Worm (Caenorhabditis elegans) whole organism, L1 larva: ENCODE results near the gene egl-20.

Experiments used
- Y116A8C.19 ChIP-seq: sonication (generic microtip); optimal IDR thresholded peaks from 2 replicates; lab custom pipeline; 2016; ENCODE audit warnings: missing compliant biosample characterization, missing genetic modification characterization, borderline replicate concordance
- aha-1 ChIP-seq: fragments of 150-350 bp; optimal IDR thresholded peaks from 2 replicates; lab custom pipeline; 2014; ENCODE audit warnings: missing biosample characterization, missing genetic modification characterization
- ceh-82 ChIP-seq, 3 experiments: fragments of 150-350 bp in 1 of 3; sonication (generic microtip) in 2 of 3; optimal IDR thresholded peaks; 2 replicates each; lab custom pipeline; 2014 to 2017; ENCODE audit warnings: missing biosample characterization in 3 of 3, missing genetic modification characterization in 3 of 3
- ceh-90 ChIP-seq: sonication (generic microtip); optimal IDR thresholded peaks from 2 replicates; lab custom pipeline; 2016; ENCODE audit warnings: missing genetic modification characterization, missing compliant biosample characterization
- egl-27 ChIP-seq, 2 experiments: fragments of 150-350 bp in 1 of 2; sonication (generic microtip); optimal IDR thresholded peaks; 3 replicates each; lab custom pipeline; 2017 to 2018; ENCODE audit warnings: missing biosample characterization in 2 of 2, missing genetic modification characterization in 2 of 2, missing genetic modification reagents in 2 of 2
- elt-2 ChIP-seq: sonication (generic microtip); optimal IDR thresholded peaks from 2 replicates; lab custom pipeline; 2016; ENCODE audit warnings: missing genetic modification characterization, mild to moderate bottlenecking, inconsistent platforms, missing compliant biosample characterization, missing genetic modification reagents
- fkh-10 ChIP-seq: sonication (generic microtip); optimal IDR thresholded peaks from 2 replicates; lab custom pipeline; 2017; ENCODE audit warnings: missing biosample characterization, missing genetic modification reagents, missing genetic modification characterization
- jun-1 ChIP-seq: fragments of 150-350 bp; optimal IDR thresholded peaks from 2 replicates; lab custom pipeline; 2014; ENCODE audit warnings: missing biosample characterization, missing genetic modification reagents, missing genetic modification characterization
- nhr-84 ChIP-seq: sonication (generic microtip); optimal IDR thresholded peaks from 2 replicates; lab custom pipeline; 2017; ENCODE audit warnings: missing biosample characterization, missing genetic modification characterization
- tbx-2 ChIP-seq: sonication (generic microtip); optimal IDR thresholded peaks from 2 replicates; lab custom pipeline; 2016; ENCODE audit warnings: missing genetic modification characterization, missing compliant biosample characterization
- unc-30 ChIP-seq: sonication (generic microtip); optimal IDR thresholded peaks from 2 replicates; lab custom pipeline; 2017; ENCODE audit warnings: missing biosample characterization, missing genetic modification characterization
- unc-62 ChIP-seq: fragments of 150-350 bp; optimal IDR thresholded peaks from 2 replicates; lab custom pipeline; 2014; ENCODE audit warnings: missing biosample characterization, missing genetic modification reagents, missing genetic modification characterization
- unc-86 ChIP-seq: sonication (generic microtip); optimal IDR thresholded peaks from 2 replicates; lab custom pipeline; 2016; ENCODE audit warnings: missing genetic modification characterization, missing compliant biosample characterization
- ztf-11 ChIP-seq, 2 experiments: sonication (generic microtip); optimal IDR thresholded peaks; 2 replicates each; lab custom pipeline; 2016 to 2017; ENCODE audit warnings: missing genetic modification characterization in 2 of 2, missing biosample characterization in 1 of 2, missing compliant biosample characterization in 1 of 2

DNA sequence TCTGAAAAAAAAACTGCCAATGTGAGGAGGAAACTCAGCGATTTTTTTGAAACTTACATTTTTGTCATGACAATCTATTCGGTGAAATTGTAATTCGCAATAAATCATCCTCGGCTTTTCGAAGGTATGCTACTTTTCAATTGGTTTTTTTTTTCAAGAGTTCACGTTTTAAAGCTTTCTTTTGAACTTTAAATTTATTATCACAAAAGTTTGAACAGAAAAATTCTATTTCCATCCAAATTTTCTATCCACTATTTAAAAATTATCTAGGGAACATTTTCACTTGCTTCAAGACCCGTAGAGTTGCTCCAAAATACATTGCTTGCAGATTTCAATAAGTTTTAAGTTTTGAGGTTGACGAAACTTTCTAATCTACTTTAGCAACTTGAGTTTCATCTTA lies 31.2 kb upstream of the egl-20 start, which contains the start of gene K07F5.6:
- TF ChIP-seq ztf-11 (tag; optimal IDR thresholded peaks at IDR 0.05; lab: Kevin White, UChicago) = no peak
- TF ChIP-seq unc-62 (GFP tag; lab: Kevin White, UChicago) = no peak
- no peak for TF ChIP-seq ceh-82 (tag; optimal IDR thresholded peaks at IDR 0.05; lab: Kevin White, UChicago)
- TF ChIP-seq jun-1 (tag; lab: Kevin White, UChicago) = no peak
- no peak for TF ChIP-seq tbx-2 (tag; lab: Kevin White, UChicago)
- no peak for TF ChIP-seq egl-27 (tag; optimal IDR thresholded peaks at IDR 0.05; lab: Kevin White, UChicago)
- TF ChIP-seq fkh-10 = no peak
- no peak for TF ChIP-seq elt-2 (tag; lab: Kevin White, UChicago)
- no peak for TF ChIP-seq Y116A8C.19 (tag; lab: Kevin White, UChicago)
- no peak for TF ChIP-seq ceh-90 (tag; lab: Kevin White, UChicago)
- TF ChIP-seq unc-30 (tag; lab: Kevin White, UChicago) = no peak
- TF ChIP-seq unc-86 (tag; lab: Kevin White, UChicago) = no peak
- no peak for TF ChIP-seq aha-1
- TF ChIP-seq nhr-84 = no peak
